Worm (Caenorhabditis elegans): ENCODE results near the gene cut-5.

The cut-5 gene

ce11 chrX:10327323-10328022, 10.5 kb downstream of the cut-5 start, which contains the start of gene acl-5 (continued):
- no peak for TF ChIP-seq ets-5 (GFP tag; IDR thresholded peaks at IDR 0.05)
- TF ChIP-seq elt-2 (tag; optimal IDR thresholded peaks at IDR 0.05) = peak; percentile 33
- TF ChIP-seq ceh-82 (tag; optimal IDR thresholded peaks at IDR 0.05) = no peak
- TF ChIP-seq mep-1 (tag; optimal IDR thresholded peaks at IDR 0.05) = no peak
- TF ChIP-seq ztf-4 (tag; optimal IDR thresholded peaks at IDR 0.05) = no peak
- no peak for TF ChIP-seq ces-1 (GFP tag; optimal IDR thresholded peaks at IDR 0.05)

ce11 chrX:10321401-10321800, 16.6 kb downstream of the cut-5 start:
- TF ChIP-seq efl-1 (optimal IDR thresholded peaks at IDR 0.05) (no peak), efl-1 (GFP tag; optimal IDR thresholded peaks at IDR 0.05 in 1 of 2) (no peak), sox-4 (tag; optimal IDR thresholded peaks at IDR 0.05) (no peak), unc-98 (GFP tag; IDR thresholded peaks at IDR 0.05) (no peak), zip-4 (GFP tag; optimal IDR thresholded peaks at IDR 0.05) (no peak), nhr-84 (tag; optimal IDR thresholded peaks at IDR 0.05) (no peak), lin-14 (GFP tag; optimal IDR thresholded peaks at IDR 0.05) (no peak), mef-2 (tag; optimal IDR thresholded peaks at IDR 0.05) (no peak), unc-62 (GFP tag; optimal IDR thresholded peaks at IDR 0.05) (no peak), lin-13 (GFP tag; optimal IDR thresholded peaks at IDR 0.05) (no peak), mep-1 (tag; optimal IDR thresholded peaks at IDR 0.05) (no peak), mab-9 (GFP tag; IDR thresholded peaks at IDR 0.05) (no peak), nhr-237 (tag; optimal IDR thresholded peaks at IDR 0.05) (no peak), ceh-82 (tag; optimal IDR thresholded peaks at IDR 0.05) (no peak)

DNA sequence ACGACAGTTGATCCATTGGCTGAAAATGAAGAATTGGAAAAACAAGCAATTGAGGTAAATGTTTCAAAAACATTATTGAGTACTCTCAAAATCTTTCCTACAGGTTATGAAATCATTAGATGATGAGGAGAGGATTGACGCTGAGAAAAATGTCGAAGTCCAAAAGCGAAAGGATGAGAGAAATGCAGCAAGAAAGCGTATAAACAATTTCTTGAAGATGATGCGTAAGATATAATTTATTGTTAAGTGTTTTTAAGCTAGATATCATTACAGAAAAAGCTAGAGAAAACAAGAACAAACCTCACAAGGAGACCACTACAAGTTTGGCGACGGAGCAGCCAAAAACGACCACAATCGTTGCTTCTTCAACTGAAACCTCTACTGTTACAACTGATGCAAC, 18.3 kb downstream of the cut-5 start:
- TF ChIP-seq blmp-1 (tag; optimal IDR thresholded peaks at IDR 0.05) (peak; percentile 66), egl-27 (tag; optimal IDR thresholded peaks at IDR 0.05) (no peak)

ce11 chrX:10318437-10318836, 19.6 kb downstream of the cut-5 start:
- TF ChIP-seq ztf-4 (tag; optimal IDR thresholded peaks at IDR 0.05) (no peak), elt-3 (tag; optimal IDR thresholded peaks at IDR 0.05) (no peak), mep-1 (tag; optimal IDR thresholded peaks at IDR 0.05) (no peak), blmp-1 (tag; optimal IDR thresholded peaks at IDR 0.05) (peak; percentile 76)

DNA sequence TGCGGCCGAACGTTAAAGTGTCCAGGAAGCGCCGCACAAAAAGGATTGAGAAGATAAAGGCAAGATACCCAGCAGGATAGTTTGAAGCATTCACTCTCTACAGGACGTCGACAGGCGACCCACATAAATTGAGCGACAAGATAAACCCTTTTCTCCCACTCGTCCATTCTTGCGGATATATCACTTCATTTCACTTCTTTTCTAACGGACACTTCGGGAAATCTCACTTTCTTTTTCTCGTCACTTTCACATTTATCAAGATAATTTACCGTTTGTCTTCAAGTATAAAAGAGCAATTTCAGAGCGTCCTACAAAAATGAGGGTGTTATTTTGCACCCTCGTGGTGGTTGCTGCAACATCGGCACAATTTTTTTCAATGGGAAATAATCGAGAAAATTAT, 20.4 kb downstream of the cut-5 start, which contains the start of gene R07E3.6:
Gene R07E3.6, plus strand, starts transcription at position 158 of the 400 bp plus-strand sequence.
- TF ChIP-seq grh-1 (GFP tag; IDR thresholded peaks at IDR 0.05) = no peak
- no peak for TF ChIP-seq nhr-28 (tag; optimal IDR thresholded peaks at IDR 0.05)
- no peak for TF ChIP-seq nhr-71 (tag; optimal IDR thresholded peaks at IDR 0.05)
- no peak for TF ChIP-seq ceh-82 (tag; optimal IDR thresholded peaks at IDR 0.05)
- TF ChIP-seq blmp-1 (tag; optimal IDR thresholded peaks at IDR 0.05) = peak; percentile 100
- TF ChIP-seq fkh-8 (tag; optimal IDR thresholded peaks at IDR 0.05) = no peak

ce11 chrX:10315905-10316304, 22.1 kb downstream of the cut-5 start, which contains the start of gene F41E7.9:
Gene F41E7.9, minus strand, starts transcription at chrX:10316005.
- TF ChIP-seq sptf-1 (tag; optimal IDR thresholded peaks at IDR 0.05) = no peak
- TF ChIP-seq mep-1 (tag; optimal IDR thresholded peaks at IDR 0.05) = no peak
- TF ChIP-seq lir-3 (tag; optimal IDR thresholded peaks at IDR 0.05; ENCODE audit: poor library complexity) = no peak
- no peak for TF ChIP-seq fkh-4 (tag; optimal IDR thresholded peaks at IDR 0.05; ENCODE audit: borderline replicate concordance)
- peak; percentile 49 for TF ChIP-seq fkh-8 (tag; optimal IDR thresholded peaks at IDR 0.05)
- TF ChIP-seq skn-1 (tag; optimal IDR thresholded peaks at IDR 0.05) = no peak

- TF ChIP-seq Y116A8C.19 (tag; optimal IDR thresholded peaks at IDR 0.05; ENCODE audit: borderline replicate concordance) = no peak
- TF ChIP-seq nhr-28 (tag; optimal IDR thresholded peaks at IDR 0.05) = no peak
- TF ChIP-seq fkh-4 (tag; optimal IDR thresholded peaks at IDR 0.05; ENCODE audit: borderline replicate concordance) = no peak
- no peak for TF ChIP-seq unc-30 (tag; optimal IDR thresholded peaks at IDR 0.05)
- TF ChIP-seq mep-1 (tag; optimal IDR thresholded peaks at IDR 0.05) = no peak
- TF ChIP-seq ceh-88 (GFP tag; IDR thresholded peaks at IDR 0.05) = no peak
- no peak for TF ChIP-seq ceh-90 (tag; optimal IDR thresholded peaks at IDR 0.05)
- TF ChIP-seq mdl-1 (tag; optimal IDR thresholded peaks at IDR 0.05) = no peak
- no peak for TF ChIP-seq sup-37 (GFP tag; optimal IDR thresholded peaks at IDR 0.05)
- no peak for TF ChIP-seq C16A3.4 (tag; optimal IDR thresholded peaks at IDR 0.05)
- no peak for TF ChIP-seq lin-14 (GFP tag; optimal IDR thresholded peaks at IDR 0.05)
- TF ChIP-seq ama-1 (optimal IDR thresholded peaks at IDR 0.05) = no peak
- no peak for TF ChIP-seq unc-62 (GFP tag; optimal IDR thresholded peaks at IDR 0.05)
These were observed 27.6 kb downstream of the cut-5 start, which contains the start of gene F41E7.6 for ce11 chrX:10310366-10310765. Gene F41E7.6, minus strand, starts transcription at chrX:10310466.
